Fruit fly (Drosophila melanogaster) Kc167 (cell line): ENCODE measurements around the gene mRpS6.

Experiments used
- Myc ChIP-seq: fragments of >200 bp; optimal IDR thresholded peaks from 2 replicates; lab custom pipeline; 2017; ENCODE audit warnings: missing external identifiers
- Sin3A ChIP-seq: fragments of >200 bp; optimal IDR thresholded peaks from 2 replicates; lab custom pipeline; 2018; ENCODE audit warnings: missing external identifiers
- insv ChIP-seq: fragments of >200 bp; optimal IDR thresholded peaks from 3 replicates; lab custom pipeline; 2018; ENCODE audit warnings: missing external identifiers
- psq ChIP-seq: fragments of >200 bp; optimal IDR thresholded peaks from 2 replicates; lab custom pipeline; 2017; ENCODE audit warnings: missing external identifiers

dm6 chr3L:4346379-4346778 is 18.0 kb upstream of the mRpS6 start:
- no peak for TF ChIP-seq psq (lab: Kevin White, UChicago)
- TF ChIP-seq insv: no peak
- TF ChIP-seq Myc (lab: Kevin White, UChicago): no peak
- no peak for TF ChIP-seq Sin3A
